Worm (Caenorhabditis elegans) whole organism, L2 larva: ENCODE measurements around the gene ptr-13.

Experiments used
- C34F6.9 ChIP-seq: fragments of 150-350 bp; optimal IDR thresholded peaks from 2 replicates; lab custom pipeline; 2014; ENCODE audit warnings: missing biosample characterization, missing genetic modification characterization
- F13H6.1 ChIP-seq: sonication (generic microtip); optimal IDR thresholded peaks from 2 replicates; lab custom pipeline; 2016; ENCODE audit warnings: missing genetic modification characterization, missing compliant biosample characterization
- Y55F3AM.14 ChIP-seq: fragments of 200-800 bp; sonication (Bioruptor generic); optimal IDR thresholded peaks from 2 replicates; lab custom pipeline; 2018; ENCODE audit warnings: mild to moderate bottlenecking, missing genetic modification characterization, missing compliant biosample characterization
- ZK546.5 ChIP-seq: sonication (generic microtip); optimal IDR thresholded peaks from 2 replicates; lab custom pipeline; 2017; ENCODE audit warnings: missing biosample characterization, missing genetic modification characterization
- alr-1 ChIP-seq: fragments of 150-350 bp; optimal IDR thresholded peaks from 2 replicates; lab custom pipeline; 2014; ENCODE audit warnings: missing biosample characterization, missing genetic modification characterization
- aly-2 ChIP-seq: fragments of 150-350 bp; optimal IDR thresholded peaks from 2 replicates; lab custom pipeline; 2014; ENCODE audit warnings: missing biosample characterization, missing genetic modification characterization
- ama-1 ChIP-seq: fragments of 150-350 bp; optimal IDR thresholded peaks from 2 replicates; lab custom pipeline; 2018; ENCODE audit warnings: inconsistent platforms
- blmp-1 ChIP-seq: sonication (generic microtip); optimal IDR thresholded peaks from 2 replicates; lab custom pipeline; 2017; ENCODE audit warnings: missing genetic modification characterization, mild to moderate bottlenecking, missing compliant biosample characterization, antibody characterized with exemption, moderate library complexity; ENCODE audit not compliant: insufficient read depth
- ceh-16 ChIP-seq: fragments of 150-350 bp; optimal IDR thresholded peaks from 2 replicates; lab custom pipeline; 2014; ENCODE audit warnings: missing biosample characterization, missing genetic modification characterization
- ceh-82 ChIP-seq: fragments of 150-350 bp; optimal IDR thresholded peaks from 2 replicates; lab custom pipeline; 2014; ENCODE audit warnings: missing biosample characterization, missing genetic modification characterization
- crh-2 ChIP-seq: sonication (generic microtip); optimal IDR thresholded peaks from 2 replicates; lab custom pipeline; 2017; ENCODE audit warnings: missing biosample characterization, missing genetic modification characterization
- dmd-4 ChIP-seq: sonication (generic microtip); optimal IDR thresholded peaks from 2 replicates; lab custom pipeline; 2017; ENCODE audit warnings: missing biosample characterization, missing genetic modification characterization
- elt-1 ChIP-seq: fragments of 150-350 bp; optimal IDR thresholded peaks from 2 replicates; lab custom pipeline; 2014; ENCODE audit warnings: missing biosample characterization, missing genetic modification characterization
- fos-1 ChIP-seq: fragments of 150-350 bp; optimal IDR thresholded peaks from 2 replicates; lab custom pipeline; 2014; ENCODE audit warnings: missing biosample characterization, missing genetic modification characterization
- gmeb-1 ChIP-seq: fragments of 150-350 bp; optimal IDR thresholded peaks from 2 replicates; lab custom pipeline; 2014; ENCODE audit warnings: missing biosample characterization, missing genetic modification characterization
- lin-11 ChIP-seq: fragments of 150-350 bp; sonication (generic microtip); optimal IDR thresholded peaks from 2 replicates; lab custom pipeline; 2014; ENCODE audit warnings: missing biosample characterization, missing genetic modification characterization, inconsistent platforms, mixed read lengths
- lin-13 ChIP-seq: fragments of 150-350 bp; optimal IDR thresholded peaks from 2 replicates; lab custom pipeline; 2014; ENCODE audit warnings: missing biosample characterization, missing genetic modification reagents, missing genetic modification characterization
- lin-39 ChIP-seq: fragments of 150-350 bp; optimal IDR thresholded peaks from 2 replicates; lab custom pipeline; 2014; ENCODE audit warnings: missing biosample characterization, missing genetic modification reagents, missing genetic modification characterization
- lsy-2 ChIP-seq, 2 experiments: fragments of 150-350 bp in 1 of 2; sonication (generic microtip) in 1 of 2; optimal IDR thresholded peaks; 2 replicates each; lab custom pipeline; 2014 to 2017; ENCODE audit warnings: missing biosample characterization in 2 of 2, missing genetic modification characterization in 2 of 2
- mdl-1 ChIP-seq, 2 experiments: fragments of 150-350 bp in 1 of 2; sonication (generic microtip) in 1 of 2; optimal IDR thresholded peaks; 2 replicates each; lab custom pipeline; 2017; ENCODE audit warnings: missing biosample characterization in 2 of 2, missing genetic modification characterization in 2 of 2
- nhr-10 ChIP-seq: sonication (generic microtip); optimal IDR thresholded peaks from 2 replicates; lab custom pipeline; 2017; ENCODE audit warnings: missing biosample characterization, missing genetic modification characterization
- nhr-12 ChIP-seq: fragments of 150-350 bp; optimal IDR thresholded peaks from 2 replicates; lab custom pipeline; 2014; ENCODE audit warnings: missing biosample characterization, missing genetic modification characterization
- nhr-129 ChIP-seq: fragments of 150-350 bp; optimal IDR thresholded peaks from 2 replicates; lab custom pipeline; 2014; ENCODE audit warnings: missing biosample characterization, missing genetic modification characterization
- nhr-21 ChIP-seq: fragments of 150-350 bp; optimal IDR thresholded peaks from 2 replicates; lab custom pipeline; 2014; ENCODE audit warnings: missing biosample characterization, missing genetic modification characterization
- nhr-23 ChIP-seq: fragments of 150-350 bp; optimal IDR thresholded peaks from 2 replicates; lab custom pipeline; 2014; ENCODE audit warnings: missing biosample characterization, missing genetic modification reagents, missing genetic modification characterization
- nhr-237 ChIP-seq: fragments of 150-350 bp; optimal IDR thresholded peaks from 2 replicates; lab custom pipeline; 2014; ENCODE audit warnings: missing biosample characterization, missing genetic modification characterization
- nhr-25 ChIP-seq: fragments of 150-350 bp; sonication (generic microtip); optimal IDR thresholded peaks from 3 replicates; lab custom pipeline; 2014; ENCODE audit warnings: missing biosample characterization, missing genetic modification characterization
- nhr-6 ChIP-seq: fragments of 150-350 bp; optimal IDR thresholded peaks from 2 replicates; lab custom pipeline; 2014; ENCODE audit warnings: missing biosample characterization, missing genetic modification characterization
- nhr-77 ChIP-seq: fragments of 150-350 bp; optimal IDR thresholded peaks from 2 replicates; lab custom pipeline; 2014; ENCODE audit warnings: missing biosample characterization, missing genetic modification characterization
- peb-1 ChIP-seq: fragments of 150-350 bp; optimal IDR thresholded peaks from 2 replicates; lab custom pipeline; 2014; ENCODE audit warnings: missing biosample characterization, missing genetic modification characterization
- sem-4 ChIP-seq: fragments of 150-350 bp; optimal IDR thresholded peaks from 2 replicates; lab custom pipeline; 2014; ENCODE audit warnings: missing biosample characterization, missing genetic modification reagents, missing genetic modification characterization
- sma-3 ChIP-seq: sonication (generic microtip); optimal IDR thresholded peaks from 2 replicates; lab custom pipeline; 2016; ENCODE audit warnings: missing genetic modification reagents, missing genetic modification characterization, missing compliant biosample characterization
- sma-9 ChIP-seq, 2 experiments: fragments of 150-350 bp in 1 of 2; sonication (generic microtip) in 1 of 2; optimal IDR thresholded peaks; 2 replicates each; lab custom pipeline; 2014 to 2016; ENCODE audit warnings: missing genetic modification characterization in 2 of 2, mild to moderate bottlenecking in 1 of 2, missing biosample characterization in 1 of 2, missing compliant biosample characterization in 1 of 2, missing genetic modification reagents in 1 of 2, moderate library complexity in 1 of 2
- snpc-4 ChIP-seq: fragments of 150-350 bp; optimal IDR thresholded peaks from 2 replicates; lab custom pipeline; 2014; ENCODE audit warnings: missing biosample characterization, missing genetic modification characterization
- unc-39 ChIP-seq: fragments of 150-350 bp; optimal IDR thresholded peaks from 2 replicates; lab custom pipeline; 2014; ENCODE audit warnings: missing biosample characterization, missing genetic modification characterization
- unc-55 ChIP-seq: fragments of 150-350 bp; sonication (generic microtip); optimal IDR thresholded peaks from 3 replicates; lab custom pipeline; 2014; ENCODE audit warnings: missing biosample characterization, missing genetic modification reagents, missing genetic modification characterization
- unc-62 ChIP-seq: fragments of 150-350 bp; optimal IDR thresholded peaks from 2 replicates; lab custom pipeline; 2014; ENCODE audit warnings: missing biosample characterization, missing genetic modification reagents, missing genetic modification characterization
- zag-1 ChIP-seq: fragments of 150-350 bp; optimal IDR thresholded peaks from 2 replicates; lab custom pipeline; 2014; ENCODE audit warnings: missing biosample characterization, missing genetic modification characterization
- ztf-1 ChIP-seq: fragments of 200-800 bp; sonication (Bioruptor generic); conservative IDR thresholded peaks from 2 replicates; pipeline ENCODE4 v1.3.6; 2022; ENCODE audit warnings: missing genetic modification characterization, missing compliant biosample characterization
- ztf-11 ChIP-seq: sonication (generic microtip); optimal IDR thresholded peaks from 2 replicates; lab custom pipeline; 2017; ENCODE audit warnings: missing biosample characterization, missing genetic modification characterization
- ztf-4 ChIP-seq: fragments of 150-350 bp; optimal IDR thresholded peaks from 2 replicates; lab custom pipeline; 2014; ENCODE audit warnings: missing biosample characterization, missing genetic modification characterization

Gene ptr-13

ce11 chrII:11129517-11129916, 32.8 kb downstream of the ptr-13 start, which contains the start of gene F40F8.12:
TSS of gene F40F8.12 (plus strand) at chrII:11129817.
- TF ChIP-seq aly-2 (tag; lab: Kevin White, UChicago) (no peak), ZK546.5 (tag; lab: Kevin White, UChicago) (no peak), F13H6.1 (tag; lab: Kevin White, UChicago) (no peak), nhr-12 (tag; lab: Kevin White, UChicago) (no peak), unc-62 (no peak), ztf-11 (no peak), sma-9 (GFP tag; optimal IDR thresholded peaks at IDR 0.05; lab: Kevin White, UChicago) (no peak), sma-9 (tag; optimal IDR thresholded peaks at IDR 0.05; lab: Kevin White, UChicago) (no peak), mdl-1 (tag; optimal IDR thresholded peaks at IDR 0.05; lab: Kevin White, UChicago) (no peak), Y55F3AM.14 (GFP tag; lab: Kevin White, UChicago) (no peak), unc-55 (GFP tag; lab: Kevin White, UChicago) (no peak), ceh-16 (tag; lab: Kevin White, UChicago) (no peak), nhr-21 (tag; lab: Kevin White, UChicago) (no peak), elt-1 (tag; lab: Kevin White, UChicago) (no peak), fos-1 (tag; lab: Kevin White, UChicago) (no peak), dmd-4 (tag; lab: Kevin White, UChicago) (no peak), sem-4 (tag; lab: Kevin White, UChicago) (no peak), lin-39 (no peak), nhr-25 (tag; lab: Kevin White, UChicago) (no peak)

DNA sequence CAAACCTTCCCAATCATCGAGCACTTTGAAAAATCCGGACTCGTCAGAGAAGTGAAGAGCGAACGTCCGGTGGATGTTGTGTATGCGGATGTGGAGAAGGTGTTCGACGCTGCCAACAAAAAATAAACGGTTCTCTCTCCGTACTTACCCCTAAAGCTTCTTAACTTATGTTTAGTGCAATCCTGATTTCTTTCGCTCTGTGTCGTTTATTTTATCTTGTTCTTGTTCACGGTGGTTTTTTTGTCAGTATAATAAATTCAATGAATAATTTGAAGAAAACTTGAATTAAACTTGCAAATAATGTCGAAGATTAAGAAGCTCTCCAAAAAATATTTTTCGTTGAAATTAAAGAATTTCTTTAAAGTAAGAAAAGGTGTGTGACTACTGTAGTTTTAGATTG, 33.3 kb downstream of the ptr-13 start, which contains the start of gene F40F8.3:
TSS of gene F40F8.3 (plus strand) at position 301 of the 400 bp plus-strand sequence.
- TF ChIP-seq elt-1 (tag; lab: Kevin White, UChicago) (no peak), peb-1 (tag; lab: Kevin White, UChicago) (no peak), Y55F3AM.14 (GFP tag; lab: Kevin White, UChicago) (no peak)

ce11 chrII:11127364-11127763, 34.9 kb downstream of the ptr-13 start, which contains the start of gene F40F8.1:
TSS of gene F40F8.1 (plus strand) at chrII:11127664.
- TF ChIP-seq nhr-77 (tag; lab: Kevin White, UChicago) (no peak), crh-2 (tag; lab: Kevin White, UChicago) (no peak), ceh-16 (tag; lab: Kevin White, UChicago) (no peak), nhr-10 (tag; lab: Kevin White, UChicago) (no peak), zag-1 (tag; lab: Kevin White, UChicago) (no peak), snpc-4 (tag; lab: Kevin White, UChicago) (no peak), nhr-21 (tag; lab: Kevin White, UChicago) (no peak), fos-1 (tag; lab: Kevin White, UChicago) (no peak), unc-39 (tag; lab: Kevin White, UChicago) (no peak), nhr-23 (tag; lab: Kevin White, UChicago) (no peak), dmd-4 (tag; lab: Kevin White, UChicago) (no peak), ama-1 (no peak), nhr-12 (tag; lab: Kevin White, UChicago) (no peak), ztf-1 (GFP tag; lab: Robert Waterston, UW) (no peak), nhr-129 (tag; lab: Kevin White, UChicago) (no peak), nhr-6 (no peak)

- peak; percentile 80 to 98 for TF ChIP-seq lsy-2 (tag; optimal IDR thresholded peaks at IDR 0.05; lab: Kevin White, UChicago)
- no peak for TF ChIP-seq ceh-82 (tag; lab: Kevin White, UChicago)
- peak; percentile 25 for TF ChIP-seq blmp-1
- TF ChIP-seq ama-1 = no peak
- TF ChIP-seq fos-1 (tag; lab: Kevin White, UChicago) = peak; percentile 36
- peak; percentile 32 for TF ChIP-seq nhr-21 (tag; lab: Kevin White, UChicago)
- peak; percentile 77 for TF ChIP-seq crh-2 (tag; lab: Kevin White, UChicago)
- TF ChIP-seq lin-13 (GFP tag; lab: Kevin White, UChicago) = peak; percentile 68
- peak; percentile 81 for TF ChIP-seq lin-11 (tag; lab: Kevin White, UChicago)
- no peak for TF ChIP-seq unc-62
- TF ChIP-seq elt-1 (tag; lab: Kevin White, UChicago) = no peak
- TF ChIP-seq nhr-237 (tag; lab: Kevin White, UChicago) = no peak
- TF ChIP-seq sma-9 (GFP tag; optimal IDR thresholded peaks at IDR 0.05; lab: Kevin White, UChicago) = no peak
- no peak for TF ChIP-seq sma-9 (tag; optimal IDR thresholded peaks at IDR 0.05; lab: Kevin White, UChicago)
- TF ChIP-seq sma-3 (GFP tag; lab: Kevin White, UChicago) = peak; percentile 40
- TF ChIP-seq C34F6.9 = peak; percentile 75
- TF ChIP-seq nhr-129 (tag; lab: Kevin White, UChicago) = peak; percentile 53
- peak; percentile 40 for TF ChIP-seq F13H6.1 (tag; lab: Kevin White, UChicago)
- TF ChIP-seq unc-55 (GFP tag; lab: Kevin White, UChicago) = peak; percentile 84
- peak; percentile 52 for TF ChIP-seq ztf-4
- TF ChIP-seq nhr-25 (tag; lab: Kevin White, UChicago) = peak; percentile 55
- peak; percentile 71 for TF ChIP-seq gmeb-1
- no peak for TF ChIP-seq alr-1 (tag; lab: Kevin White, UChicago)
- TF ChIP-seq snpc-4 (tag; lab: Kevin White, UChicago) = peak; percentile 56
- TF ChIP-seq nhr-6 = no peak
These were observed 35.8 kb downstream of the ptr-13 start, which contains the start of the genes rps-9 and lsm-1 for ce11 chrII:11126312-11127000. TSS of gene rps-9 (minus strand) at chrII:11126362. TSS of gene lsm-1 (plus strand) at chrII:11126950.
